Worm (Caenorhabditis elegans) whole organism, L1 larva: ENCODE measurements around the gene msp-40.
A peak's percentile ranks its signal among the peaks of the same experiment; 100 is the strongest.
"Not testable (repeated sequence)": the region's sequence is repeated elsewhere in the genome, so short reads cannot be mapped to it uniquely, and the experiment has no call there.

Source experiments
- C04F5.9 ChIP-seq: sonication (generic microtip); optimal IDR thresholded peaks from 2 replicates; lab custom pipeline; 2016; ENCODE audit warnings: missing genetic modification characterization, missing compliant biosample characterization
- aha-1 ChIP-seq: fragments of 150-350 bp; optimal IDR thresholded peaks from 2 replicates; lab custom pipeline; 2014; ENCODE audit warnings: missing biosample characterization, missing genetic modification characterization
- ama-1 ChIP-seq: fragments of 150-350 bp; optimal IDR thresholded peaks from 2 replicates; lab custom pipeline; 2014
- blmp-1 ChIP-seq: fragments of 150-350 bp; optimal IDR thresholded peaks from 2 replicates; lab custom pipeline; 2014; ENCODE audit warnings: missing biosample characterization, missing genetic modification characterization
- ceh-63 ChIP-seq: fragments of 200-800 bp; sonication (Bioruptor generic); optimal IDR thresholded peaks from 2 replicates; lab custom pipeline; 2018; ENCODE audit warnings: mild to moderate bottlenecking, missing genetic modification characterization, missing compliant biosample characterization
- ceh-82 ChIP-seq, 3 experiments: fragments of 150-350 bp in 1 of 3; sonication (generic microtip) in 2 of 3; optimal IDR thresholded peaks; 2 replicates each; lab custom pipeline; 2014 to 2017; ENCODE audit warnings: missing biosample characterization in 3 of 3, missing genetic modification characterization in 3 of 3
- ceh-88 ChIP-seq: fragments of 200-800 bp; sonication (Bioruptor generic); IDR thresholded peaks from 2 replicates; pipeline ENCODE4 v1.3.6; 2022; ENCODE audit warnings: missing genetic modification characterization, missing compliant biosample characterization
- ceh-90 ChIP-seq: sonication (generic microtip); optimal IDR thresholded peaks from 2 replicates; lab custom pipeline; 2016; ENCODE audit warnings: missing genetic modification characterization, missing compliant biosample characterization
- ces-1 ChIP-seq: fragments of 150-350 bp; optimal IDR thresholded peaks from 2 replicates; lab custom pipeline; 2014; ENCODE audit warnings: missing biosample characterization, missing genetic modification reagents, missing genetic modification characterization
- dpl-1 ChIP-seq, 3 experiments: fragments of 150-350 bp in 2 of 3; sonication (generic microtip) in 1 of 3; optimal IDR thresholded peaks; 2 replicates each; lab custom pipeline; 2014 to 2017; ENCODE audit warnings: missing biosample characterization in 3 of 3, missing genetic modification characterization in 3 of 3, missing genetic modification reagents in 3 of 3
- dsc-1 ChIP-seq: sonication (generic microtip); optimal IDR thresholded peaks from 2 replicates; lab custom pipeline; 2016; ENCODE audit warnings: mild to moderate bottlenecking, missing genetic modification characterization, missing compliant biosample characterization
- efl-1 ChIP-seq, 4 experiments: fragments of 150-350 bp; optimal IDR thresholded peaks in 3 of 4; peaks in 1 of 4; 1 replicate in 1 of 4; 2 replicates in 3 of 4; lab custom pipeline; 2014; ENCODE audit warnings: missing biosample characterization in 2 of 4, missing genetic modification characterization in 2 of 4, missing genetic modification reagents in 2 of 4
- ets-5 ChIP-seq: fragments of 200-800 bp; sonication (Bioruptor generic); IDR thresholded peaks from 2 replicates; pipeline ENCODE4 v1.3.6; 2022; ENCODE audit warnings: missing genetic modification characterization, missing compliant biosample characterization
- fkh-10 ChIP-seq: sonication (generic microtip); optimal IDR thresholded peaks from 2 replicates; lab custom pipeline; 2017; ENCODE audit warnings: missing biosample characterization, missing genetic modification reagents, missing genetic modification characterization
- fkh-8 ChIP-seq: sonication (generic microtip); optimal IDR thresholded peaks from 2 replicates; lab custom pipeline; 2016; ENCODE audit warnings: mild to moderate bottlenecking, missing genetic modification characterization, missing compliant biosample characterization
- fos-1 ChIP-seq: fragments of 150-350 bp; optimal IDR thresholded peaks from 2 replicates; lab custom pipeline; 2014; ENCODE audit warnings: missing biosample characterization, missing genetic modification characterization
- grh-1 ChIP-seq: fragments of 200-800 bp; sonication (Bioruptor generic); IDR thresholded peaks from 2 replicates; pipeline ENCODE4 v1.3.6; 2022; ENCODE audit warnings: missing genetic modification reagents, missing genetic modification characterization, missing compliant biosample characterization
- hpl-2 ChIP-seq: fragments of 150-350 bp; optimal IDR thresholded peaks from 2 replicates; lab custom pipeline; 2014; ENCODE audit warnings: missing biosample characterization, missing genetic modification reagents, missing genetic modification characterization
- irx-1 ChIP-seq: sonication (generic microtip); optimal IDR thresholded peaks from 2 replicates; lab custom pipeline; 2016; ENCODE audit warnings: missing genetic modification characterization, missing compliant biosample characterization
- isw-1 ChIP-seq: fragments of 200-800 bp; sonication (Bioruptor generic); IDR thresholded peaks from 2 replicates; pipeline ENCODE4 v1.3.6; 2022; ENCODE audit warnings: missing genetic modification characterization, missing compliant biosample characterization
- jun-1 ChIP-seq: fragments of 150-350 bp; optimal IDR thresholded peaks from 2 replicates; lab custom pipeline; 2014; ENCODE audit warnings: missing biosample characterization, missing genetic modification reagents, missing genetic modification characterization
- lin-14 ChIP-seq: fragments of 200-800 bp; sonication (Bioruptor generic); optimal IDR thresholded peaks from 2 replicates; lab custom pipeline; 2018; ENCODE audit warnings: mild to moderate bottlenecking, missing genetic modification characterization, moderate library complexity, missing compliant biosample characterization
- lin-39 ChIP-seq: fragments of 150-350 bp; optimal IDR thresholded peaks from 2 replicates; lab custom pipeline; 2014; ENCODE audit warnings: missing biosample characterization, missing genetic modification reagents, missing genetic modification characterization
- nhr-20 ChIP-seq: sonication (generic microtip); optimal IDR thresholded peaks from 2 replicates; lab custom pipeline; 2016; ENCODE audit warnings: mild to moderate bottlenecking, missing genetic modification characterization, missing compliant biosample characterization
- nhr-28 ChIP-seq: fragments of 150-350 bp; optimal IDR thresholded peaks from 2 replicates; lab custom pipeline; 2014; ENCODE audit warnings: missing biosample characterization, missing genetic modification characterization
- nhr-47 ChIP-seq: sonication (generic microtip); optimal IDR thresholded peaks from 2 replicates; lab custom pipeline; 2016; ENCODE audit warnings: mild to moderate bottlenecking, missing genetic modification characterization, moderate library complexity, missing compliant biosample characterization
- nhr-76 ChIP-seq: sonication (generic microtip); optimal IDR thresholded peaks from 2 replicates; lab custom pipeline; 2017; ENCODE audit warnings: missing biosample characterization, missing genetic modification characterization
- nhr-84 ChIP-seq: sonication (generic microtip); optimal IDR thresholded peaks from 2 replicates; lab custom pipeline; 2017; ENCODE audit warnings: missing biosample characterization, missing genetic modification characterization
- nhr-85 ChIP-seq: sonication (generic microtip); peaks from one replicate; lab custom pipeline; 2016; ENCODE audit warnings: missing genetic modification characterization, inconsistent platforms, missing compliant biosample characterization
- nhr-90 ChIP-seq: sonication (generic microtip); optimal IDR thresholded peaks from 2 replicates; lab custom pipeline; 2016; ENCODE audit warnings: mild to moderate bottlenecking, missing genetic modification characterization, missing compliant biosample characterization; ENCODE audit not compliant: poor library complexity
- pag-3 ChIP-seq: sonication (generic microtip); optimal IDR thresholded peaks from 2 replicates; lab custom pipeline; 2017; ENCODE audit warnings: missing genetic modification characterization, mild to moderate bottlenecking, missing compliant biosample characterization, antibody characterized with exemption, borderline replicate concordance; ENCODE audit not compliant: insufficient read depth
- rnt-1 ChIP-seq: sonication (generic microtip); optimal IDR thresholded peaks from 2 replicates; lab custom pipeline; 2016; ENCODE audit warnings: mild to moderate bottlenecking, missing genetic modification characterization, moderate library complexity, missing compliant biosample characterization
- skn-1 ChIP-seq: fragments of 150-350 bp; optimal IDR thresholded peaks from 2 replicates; lab custom pipeline; 2014; ENCODE audit warnings: missing biosample characterization, missing genetic modification characterization
- sox-4 ChIP-seq: sonication (generic microtip); optimal IDR thresholded peaks from 2 replicates; lab custom pipeline; 2016; ENCODE audit warnings: missing genetic modification characterization, missing compliant biosample characterization
- sup-37 ChIP-seq: fragments of 200-800 bp; sonication (Bioruptor generic); optimal IDR thresholded peaks from 2 replicates; lab custom pipeline; 2018; ENCODE audit warnings: mild to moderate bottlenecking, missing genetic modification characterization, missing compliant biosample characterization
- swsn-7 ChIP-seq: sonication (generic microtip); optimal IDR thresholded peaks from 2 replicates; lab custom pipeline; 2016; ENCODE audit warnings: missing genetic modification characterization, missing compliant biosample characterization
- tbx-2 ChIP-seq: sonication (generic microtip); optimal IDR thresholded peaks from 2 replicates; lab custom pipeline; 2016; ENCODE audit warnings: missing genetic modification characterization, missing compliant biosample characterization
- tlp-1 ChIP-seq: fragments of 150-350 bp; optimal IDR thresholded peaks from 2 replicates; lab custom pipeline; 2014; ENCODE audit warnings: missing biosample characterization, missing genetic modification characterization
- unc-130 ChIP-seq: fragments of 150-350 bp; optimal IDR thresholded peaks from 2 replicates; lab custom pipeline; 2017; ENCODE audit warnings: missing biosample characterization, missing genetic modification characterization, inconsistent platforms
- unc-86 ChIP-seq: sonication (generic microtip); optimal IDR thresholded peaks from 2 replicates; lab custom pipeline; 2016; ENCODE audit warnings: missing genetic modification characterization, missing compliant biosample characterization
- vab-15 ChIP-seq: sonication (generic microtip); optimal IDR thresholded peaks from 2 replicates; lab custom pipeline; 2017; ENCODE audit warnings: missing genotype, mild to moderate bottlenecking, missing genetic modification characterization, missing compliant biosample characterization
- xbp-1 ChIP-seq: sonication (generic microtip); optimal IDR thresholded peaks from 2 replicates; lab custom pipeline; 2016; ENCODE audit warnings: missing genetic modification characterization, missing compliant biosample characterization
- zag-1 ChIP-seq: fragments of 150-350 bp; optimal IDR thresholded peaks from 2 replicates; lab custom pipeline; 2014; ENCODE audit warnings: missing biosample characterization, missing genetic modification characterization
- zip-4 ChIP-seq: fragments of 200-800 bp; sonication (Bioruptor generic); optimal IDR thresholded peaks from 2 replicates; lab custom pipeline; 2018; ENCODE audit warnings: mild to moderate bottlenecking, missing genetic modification characterization, moderate library complexity, missing compliant biosample characterization
- ztf-11 ChIP-seq, 2 experiments: sonication (generic microtip); optimal IDR thresholded peaks; 2 replicates each; lab custom pipeline; 2016 to 2017; ENCODE audit warnings: missing genetic modification characterization in 2 of 2, missing biosample characterization in 1 of 2, missing compliant biosample characterization in 1 of 2
- ztf-4 ChIP-seq: fragments of 150-350 bp; optimal IDR thresholded peaks from 2 replicates; lab custom pipeline; 2014; ENCODE audit warnings: missing biosample characterization, missing genetic modification characterization

msp-40 gene

DNA sequence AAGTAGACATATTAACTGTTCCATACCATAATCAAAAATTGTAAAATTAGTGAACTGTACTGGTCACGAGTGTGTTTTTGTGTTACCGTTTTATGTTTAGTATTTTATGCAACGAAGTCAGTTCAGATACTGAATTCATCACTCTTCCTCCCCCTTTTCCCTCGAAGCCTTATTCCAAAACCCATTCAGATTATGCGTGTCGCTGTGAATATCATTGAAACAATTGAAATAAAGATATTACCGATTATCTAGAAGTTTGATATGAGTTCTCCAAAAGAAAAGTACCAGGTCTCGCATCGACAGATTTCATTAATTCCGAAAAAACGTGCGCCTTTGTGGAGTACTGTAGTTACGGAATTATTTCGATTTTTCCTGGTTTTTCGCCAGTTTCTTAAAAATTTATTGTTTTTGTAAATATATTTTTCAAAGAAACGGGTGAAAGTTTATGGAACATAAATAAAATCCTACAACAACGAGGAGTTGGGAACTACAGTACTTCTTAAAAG is 33.7 kb downstream of the msp-40 start:
- TF ChIP-seq dpl-1 (GFP tag; optimal IDR thresholded peaks at IDR 0.05; lab: Kevin White, UChicago) (no peak), aha-1 (no peak), irx-1 (no peak), pag-3 (tag; lab: Kevin White, UChicago) (no peak), efl-1 (optimal IDR thresholded peaks at IDR 0.05; lab: Kevin White, UChicago) (no peak), efl-1 (GFP tag; optimal IDR thresholded peaks at IDR 0.05 in 1 of 2; lab: Kevin White, UChicago) (peak in 1 of 2 experiments; percentile 85), blmp-1 (peak; percentile 0), ceh-90 (no peak)

DNA sequence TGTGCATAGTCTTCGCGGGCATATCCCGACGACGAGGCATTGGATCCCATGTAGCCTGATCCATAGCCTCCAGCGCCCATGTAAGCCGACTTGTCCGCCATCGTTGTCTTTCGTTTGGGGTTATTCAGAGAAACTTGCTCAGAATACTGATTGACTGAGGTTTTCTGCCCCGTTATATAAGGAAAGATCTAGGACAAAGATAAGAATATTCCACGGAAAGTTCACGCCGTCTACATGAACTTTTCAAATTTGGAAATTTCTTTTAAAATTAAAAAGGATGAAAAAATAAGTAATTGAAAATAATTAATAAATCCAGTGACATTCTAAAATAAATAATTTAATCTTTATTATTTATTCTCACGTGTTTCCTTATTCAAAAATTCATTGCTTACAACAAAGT is 35.0 kb downstream of the msp-40 start, which contains the start of the genes nspd-5 and F11G11.4:
Gene nspd-5 (minus strand): TSS at position 101 of the 400 bp plus-strand sequence.
Gene F11G11.4 (plus strand): TSS at position 335 of the 400 bp plus-strand sequence.
- TF ChIP-seq nhr-28; ets-5 (GFP tag; lab: Robert Waterston, UW); unc-130 (tag; lab: Kevin White, UChicago): not testable (repeated sequence)
- TF ChIP-seq, all 84 proteins: peak for 0; not testable (repeated sequence) for 84

DNA sequence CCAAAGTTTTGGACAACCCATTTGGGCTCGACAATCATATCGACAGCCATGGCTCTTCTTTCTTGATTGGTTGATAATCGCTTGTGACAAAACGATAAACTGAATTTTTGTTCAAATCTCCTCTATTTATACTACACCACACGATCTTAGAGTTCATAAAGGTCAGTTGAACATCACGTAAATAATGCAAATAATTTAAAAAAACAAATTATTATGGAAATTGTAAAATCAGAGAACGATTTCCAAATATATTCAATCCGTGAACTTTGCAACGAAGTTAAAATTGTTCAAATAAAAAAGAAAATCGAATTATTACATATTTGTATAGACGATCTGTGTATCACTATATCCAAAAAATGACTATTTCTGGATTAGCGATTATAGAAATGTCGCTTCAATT is 38.1 kb downstream of the msp-40 start, which contains the start of the genes mpst-4 and F11G11.14:
Gene mpst-4 (minus strand): TSS at position 101 of the 400 bp plus-strand sequence.
Gene F11G11.14 (plus strand): TSS at position 325 of the 400 bp plus-strand sequence.
- TF ChIP-seq tbx-2 (tag; lab: Kevin White, UChicago) (no peak), blmp-1 (no peak), skn-1 (tag; lab: Kevin White, UChicago) (no peak), lin-39 (tag; lab: Kevin White, UChicago) (no peak), nhr-47 (no peak), C04F5.9 (tag; lab: Kevin White, UChicago) (no peak), zip-4 (GFP tag; lab: Kevin White, UChicago) (no peak), nhr-85 (tag; lab: Kevin White, UChicago) (no peak), grh-1 (no peak), zag-1 (tag; lab: Kevin White, UChicago) (no peak), nhr-90 (tag; lab: Kevin White, UChicago) (no peak), fos-1 (no peak), dsc-1 (tag; lab: Kevin White, UChicago) (no peak)

DNA sequence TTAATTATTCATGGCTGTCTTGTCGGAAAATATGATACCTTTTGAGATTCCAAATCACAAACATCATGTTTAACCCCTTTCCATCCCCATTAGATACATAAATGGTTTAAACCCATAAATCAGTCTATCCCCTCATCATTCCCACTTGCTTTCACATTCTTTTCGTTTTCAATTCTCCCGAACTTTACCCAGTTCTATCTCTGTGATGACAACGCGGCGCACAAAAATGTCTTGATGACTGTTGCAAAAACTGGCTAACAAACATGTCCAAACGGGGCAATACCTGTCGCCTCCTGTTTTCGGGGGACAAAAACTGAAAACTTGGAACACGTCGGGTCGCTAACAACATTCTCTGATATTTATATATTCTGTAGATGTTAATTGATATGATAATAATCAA is 40.8 kb downstream of the msp-40 start:
- TF ChIP-seq sup-37 (no peak), ces-1 (GFP tag; lab: Kevin White, UChicago) (no peak), blmp-1 (peak; percentile 93), fkh-10 (GFP tag; lab: Kevin White, UChicago) (no peak), isw-1 (GFP tag; lab: Robert Waterston, UW) (no peak), xbp-1 (tag; lab: Kevin White, UChicago) (no peak), ceh-63 (GFP tag; lab: Kevin White, UChicago) (no peak), zip-4 (GFP tag; lab: Kevin White, UChicago) (no peak), hpl-2 (GFP tag; lab: Kevin White, UChicago) (no peak), tlp-1 (no peak), swsn-7 (no peak), lin-14 (GFP tag; lab: Kevin White, UChicago) (no peak), nhr-84 (tag; lab: Kevin White, UChicago) (no peak), pag-3 (tag; lab: Kevin White, UChicago) (no peak), nhr-20 (tag; lab: Kevin White, UChicago) (no peak), ceh-88 (GFP tag; lab: Robert Waterston, UW) (no peak), vab-15 (tag; lab: Kevin White, UChicago) (no peak), fkh-8 (tag; lab: Kevin White, UChicago) (no peak), ztf-4 (tag; lab: Kevin White, UChicago) (peak; percentile 59), unc-86 (tag; lab: Kevin White, UChicago) (no peak), ztf-11 (tag; optimal IDR thresholded peaks at IDR 0.05; lab: Kevin White, UChicago) (no peak), nhr-76 (no peak), ama-1 (lab: Kevin White, UChicago) (peak; percentile 63), lin-39 (tag; lab: Kevin White, UChicago) (no peak), grh-1 (no peak), jun-1 (tag; lab: Kevin White, UChicago) (peak; percentile 40), ceh-82 (tag; optimal IDR thresholded peaks at IDR 0.05; lab: Kevin White, UChicago) (no peak), skn-1 (tag; lab: Kevin White, UChicago) (no peak), rnt-1 (tag; lab: Kevin White, UChicago) (no peak), sox-4 (tag; lab: Kevin White, UChicago) (no peak)
